Fruit fly (Drosophila melanogaster): ENCODE results near the gene sgg.

sgg gene

dm6 chrX:2647472-2647883, 13.7 kb downstream of the sgg start (continued):
- TF ChIP-seq hb (GFP tag; IDR thresholded peaks at IDR 0.05; ENCODE audit: partially characterized antibody) (no peak), lov (optimal IDR thresholded peaks at IDR 0.05) (no peak), lov (GFP tag; IDR thresholded peaks at IDR 0.05) (no peak), CG15514 (GFP tag; optimal IDR thresholded peaks at IDR 0.05) (peak; percentile 40), CG4730 (GFP tag; IDR thresholded peaks at IDR 0.05) (no peak), CG3065 (GFP tag; optimal IDR thresholded peaks at IDR 0.05) (peak; percentile 1), CG9797 (GFP tag; optimal IDR thresholded peaks at IDR 0.05) (no peak), ERR (GFP tag; optimal IDR thresholded peaks at IDR 0.05) (no peak), CG1792 (GFP tag; optimal IDR thresholded peaks at IDR 0.05) (no peak), CG31224 (GFP tag; IDR thresholded peaks at IDR 0.05) (0 out of 2 replicates have a peak, but pooled peaks have one; percentile 10), CG14667 (GFP tag; IDR thresholded peaks at IDR 0.05) (no peak), vvl (GFP tag; IDR thresholded peaks at IDR 0.05) (peak; percentile 64), ap (GFP tag; IDR thresholded peaks at IDR 0.05) (no peak), dmrt99B (tag; optimal IDR thresholded peaks at IDR 0.05) (peak; percentile 79), CG12769 (tag; optimal IDR thresholded peaks at IDR 0.05) (peak; percentile 83), Dip3 (GFP tag; optimal IDR thresholded peaks at IDR 0.05) (peak; percentile 16), yki (optimal IDR thresholded peaks at IDR 0.05) (no peak), D19B (GFP tag; optimal IDR thresholded peaks at IDR 0.05) (no peak), CG11456 (GFP tag; IDR thresholded peaks at IDR 0.05) (0 out of 3 replicates have a peak, but pooled peaks have one; percentile 13), CG11093 (GFP tag; IDR thresholded peaks at IDR 0.05) (0 out of 3 replicates have a peak, but pooled peaks have one; percentile 16), chn (GFP tag; optimal IDR thresholded peaks at IDR 0.05) (peak; percentile 39), Dad (GFP tag; optimal IDR thresholded peaks at IDR 0.05) (peak; percentile 44), Atf3 (GFP tag; optimal IDR thresholded peaks at IDR 0.05) (no peak), CG34224 (GFP tag; IDR thresholded peaks at IDR 0.05; ENCODE audit: partially characterized antibody) (no peak), da (GFP tag; optimal IDR thresholded peaks at IDR 0.05) (no peak), vfl (GFP tag; optimal IDR thresholded peaks at IDR 0.05) (peak; percentile 33), CG18764 (GFP tag; optimal IDR thresholded peaks at IDR 0.05) (peak; percentile 37), pnt (GFP tag; optimal IDR thresholded peaks at IDR 0.05) (peak; percentile 37), CG12391 (tag; optimal IDR thresholded peaks at IDR 0.05) (peak; percentile 58), sisA (GFP tag; IDR thresholded peaks at IDR 0.05) (peak; percentile 54; the same call in 1 of the 2 replicates), Lpt (GFP tag; optimal IDR thresholded peaks at IDR 0.05) (no peak), CG9437 (GFP tag; optimal IDR thresholded peaks at IDR 0.05) (no peak), CG14050 (GFP tag; IDR thresholded peaks at IDR 0.05) (peak; percentile 21; the same call in 1 of the 3 replicates), BtbVII (GFP tag; optimal IDR thresholded peaks at IDR 0.05) (peak; percentile 48), CG9876 (GFP tag; optimal IDR thresholded peaks at IDR 0.05) (peak; percentile 39), Optix (GFP tag; IDR thresholded peaks at IDR 0.05) (0 out of 3 replicates have a peak, but pooled peaks have one; percentile 20), Dfd (GFP tag; optimal IDR thresholded peaks at IDR 0.05) (no peak), CG11560 (tag; IDR thresholded peaks at IDR 0.05) (no peak), bcd (GFP tag; optimal IDR thresholded peaks at IDR 0.05) (peak; percentile 62), YL-1 (GFP tag; optimal IDR thresholded peaks at IDR 0.05) (no peak), Dll (GFP tag; IDR thresholded peaks at IDR 0.05; ENCODE audit: partially characterized antibody) (no peak), CG6689 (GFP tag; IDR thresholded peaks at IDR 0.05) (peak; percentile 57), Dek (tag; optimal IDR thresholded peaks at IDR 0.05) (peak; percentile 58), Mrtf (GFP tag; IDR thresholded peaks at IDR 0.05) (peak; percentile 54; the same call in 1 of the 3 replicates), lola (GFP tag; optimal IDR thresholded peaks at IDR 0.05) (peak in 1 of 3 experiments; percentile 26), nerfin-2 (GFP tag; IDR thresholded peaks at IDR 0.05; ENCODE audit: partially characterized antibody) (no peak), CG1602 (GFP tag; optimal IDR thresholded peaks at IDR 0.05) (peak; percentile 43), Ets97D (GFP tag; optimal IDR thresholded peaks at IDR 0.05) (no peak), CG2199 (GFP tag; IDR thresholded peaks at IDR 0.05) (no peak), Sox102F (GFP tag; optimal IDR thresholded peaks at IDR 0.05) (peak; percentile 72), ci (GFP tag; IDR thresholded peaks at IDR 0.05) (peak; percentile 57)

Measured in whole organism, embryonic.